Fruit fly (Drosophila melanogaster) whole organism, embryonic: ENCODE measurements around the gene caup.

ENCODE experiments used
- Antp ChIP-seq: fragments of 200-800 bp; sonication (Bioruptor generic); optimal IDR thresholded peaks from 3 replicates; lab custom pipeline; 2016; ENCODE audit warnings: missing biosample characterization, missing genetic modification characterization
- CG12071 ChIP-seq: fragments of 200-800 bp; sonication (Bioruptor generic); optimal IDR thresholded peaks from 3 replicates; lab custom pipeline; 2018; ENCODE audit warnings: missing biosample characterization, mild to moderate bottlenecking, missing genetic modification characterization
- CG13424 ChIP-seq: fragments of 200-800 bp; sonication (Bioruptor generic); optimal IDR thresholded peaks from 2 replicates; lab custom pipeline; 2019; ENCODE audit warnings: missing biosample characterization, mild to moderate bottlenecking, missing genetic modification characterization, moderate library complexity
- CG13894 ChIP-seq: fragments of 200-800 bp; sonication (Bioruptor generic); optimal IDR thresholded peaks from 3 replicates; lab custom pipeline; 2018; ENCODE audit warnings: missing biosample characterization, mild to moderate bottlenecking, missing genetic modification characterization, moderate library complexity
- CG14050 ChIP-seq: fragments of 200-800 bp; sonication (Bioruptor generic); IDR thresholded peaks from 3 replicates; pipeline ENCODE4 v1.3.6; 2022; ENCODE audit warnings: missing biosample characterization, missing genetic modification characterization
- CG14667 ChIP-seq: fragments of 200-800 bp; sonication (Bioruptor generic); IDR thresholded peaks from 2 replicates; pipeline ENCODE4 v1.3.6; 2022; ENCODE audit warnings: missing biosample characterization, missing genetic modification characterization
- CG17361 ChIP-seq: fragments of 200-800 bp; sonication (Bioruptor generic); IDR thresholded peaks from 3 replicates; pipeline ENCODE4 v1.3.6; 2022; ENCODE audit warnings: missing biosample characterization, missing genetic modification characterization
- CG17385 ChIP-seq: fragments of 200-800 bp; sonication (Bioruptor generic); optimal IDR thresholded peaks from 3 replicates; lab custom pipeline; 2018; ENCODE audit warnings: missing biosample characterization, mild to moderate bottlenecking, missing genetic modification characterization
- CG17612 ChIP-seq: fragments of 200-800 bp; sonication (Bioruptor generic); IDR thresholded peaks from 2 replicates; pipeline ENCODE4 v1.3.6; 2022; ENCODE audit warnings: missing biosample characterization, missing genetic modification characterization
- CG1792 ChIP-seq: fragments of 200-800 bp; sonication (Bioruptor generic); optimal IDR thresholded peaks from 2 replicates; lab custom pipeline; 2016; ENCODE audit warnings: missing biosample characterization, missing genetic modification characterization
- CG2116 ChIP-seq: fragments of 200-800 bp; sonication (Bioruptor generic); optimal IDR thresholded peaks from 3 replicates; lab custom pipeline; 2018; ENCODE audit warnings: missing biosample characterization, mild to moderate bottlenecking, missing genetic modification characterization
- CG2120 ChIP-seq: fragments of 200-800 bp; sonication (Bioruptor generic); optimal IDR thresholded peaks from 3 replicates; lab custom pipeline; 2016; ENCODE audit warnings: missing biosample characterization, missing genetic modification characterization
- CG2129 ChIP-seq: fragments of 200-800 bp; sonication (Bioruptor generic); IDR thresholded peaks from 2 replicates; pipeline ENCODE4 v1.3.6; 2022; ENCODE audit warnings: missing biosample characterization, missing genetic modification characterization; ENCODE audit not compliant: partially characterized antibody
- CG34422 ChIP-seq: fragments of 200-800 bp; sonication (Bioruptor generic); IDR thresholded peaks from 3 replicates; pipeline ENCODE4 v1.3.6; 2022; ENCODE audit warnings: missing biosample characterization, missing genetic modification characterization
- CG4328 ChIP-seq: fragments of 200-800 bp; sonication (Bioruptor generic); optimal IDR thresholded peaks from 3 replicates; lab custom pipeline; 2017; ENCODE audit warnings: missing biosample characterization, missing genetic modification reagents, missing genetic modification characterization
- CG4730 ChIP-seq: fragments of 200-800 bp; sonication (Bioruptor generic); IDR thresholded peaks from 2 replicates; pipeline ENCODE4 v1.3.6; 2022; ENCODE audit warnings: missing biosample characterization, missing genetic modification characterization
- CG4854 ChIP-seq: fragments of 200-800 bp; sonication (Bioruptor generic); optimal IDR thresholded peaks from 2 replicates; lab custom pipeline; 2016; ENCODE audit warnings: missing biosample characterization, missing genetic modification characterization, inconsistent platforms
- CG5180 ChIP-seq: fragments of 200-800 bp; sonication (Bioruptor generic); optimal IDR thresholded peaks from 3 replicates; lab custom pipeline; 2017; ENCODE audit warnings: missing biosample characterization, missing genetic modification characterization, mild to moderate bottlenecking, moderate library complexity, missing genetic modification reagents
- CG6175 ChIP-seq: fragments of 200-800 bp; sonication (Bioruptor generic); IDR thresholded peaks from 3 replicates; pipeline ENCODE4 v1.3.6; 2022; ENCODE audit warnings: missing biosample characterization, missing genetic modification characterization
- CG7271 ChIP-seq: fragments of 200-800 bp; sonication (Bioruptor generic); optimal IDR thresholded peaks from 2 replicates; lab custom pipeline; 2018; ENCODE audit warnings: missing biosample characterization, mild to moderate bottlenecking, missing genetic modification characterization, moderate library complexity
- CG7963 ChIP-seq: fragments of 200-800 bp; sonication (Bioruptor generic); IDR thresholded peaks from 3 replicates; pipeline ENCODE4 v1.3.6; 2022; ENCODE audit warnings: missing biosample characterization, missing genetic modification characterization; ENCODE audit not compliant: partially characterized antibody
- CG8290 ChIP-seq, 3 experiments: fragments of 200-800 bp; sonication (Bioruptor generic); optimal IDR thresholded peaks; 2 replicates each; lab custom pipeline; 2016 to 2019; ENCODE audit warnings: missing biosample characterization in 3 of 3, missing genetic modification characterization in 3 of 3, mild to moderate bottlenecking in 2 of 3, moderate library complexity in 1 of 3
- CG8924 ChIP-seq: fragments of 200-800 bp; optimal IDR thresholded peaks from 3 replicates; lab custom pipeline; 2019; ENCODE audit warnings: missing biosample characterization, mild to moderate bottlenecking, missing genetic modification characterization, moderate library complexity
- CG9727 ChIP-seq: fragments of 200-800 bp; sonication (Bioruptor generic); optimal IDR thresholded peaks from 3 replicates; lab custom pipeline; 2017; ENCODE audit warnings: missing biosample characterization, mild to moderate bottlenecking, missing genetic modification characterization
- CTCF ChIP-seq: fragments of 200-800 bp; sonication (Bioruptor generic); optimal IDR thresholded peaks from 2 replicates; lab custom pipeline; 2017; ENCODE audit warnings: missing biosample characterization, mild to moderate bottlenecking, missing genetic modification characterization, moderate library complexity
- Dbx ChIP-seq: fragments of 200-800 bp; sonication (Bioruptor generic); IDR thresholded peaks from 3 replicates; pipeline ENCODE4 v1.3.6; 2022; ENCODE audit warnings: missing biosample characterization, missing genetic modification characterization
- Ets97D ChIP-seq: fragments of 200-800 bp; sonication (Bioruptor generic); optimal IDR thresholded peaks from 3 replicates; lab custom pipeline; 2016; ENCODE audit warnings: missing biosample characterization, missing genetic modification characterization
- HLH54F ChIP-seq: fragments of 200-800 bp; sonication (Bioruptor generic); optimal IDR thresholded peaks from 3 replicates; lab custom pipeline; 2016; ENCODE audit warnings: missing biosample characterization, missing genetic modification characterization
- HLHmδ ChIP-seq: fragments of 200-800 bp; sonication (Bioruptor generic); optimal IDR thresholded peaks from 2 replicates; lab custom pipeline; 2018; ENCODE audit warnings: missing biosample characterization, mild to moderate bottlenecking, missing genetic modification characterization, moderate library complexity
- Lim3 ChIP-seq: fragments of 200-800 bp; sonication (Bioruptor generic); IDR thresholded peaks from 2 replicates; pipeline ENCODE4 v1.3.6; 2022; ENCODE audit warnings: missing biosample characterization, missing genetic modification characterization
- Mrtf ChIP-seq: fragments of 200-800 bp; sonication (Bioruptor generic); IDR thresholded peaks from 3 replicates; pipeline ENCODE4 v1.3.6; 2022; ENCODE audit warnings: missing biosample characterization, missing genetic modification characterization
- NK7.1 ChIP-seq: fragments of 200-800 bp; sonication (Bioruptor generic); optimal IDR thresholded peaks from 3 replicates; lab custom pipeline; 2016; ENCODE audit warnings: missing biosample characterization, missing genetic modification characterization
- Pdp1 ChIP-seq, 2 experiments: fragments of 200-800 bp; sonication (Bioruptor generic); optimal IDR thresholded peaks; 3 replicates each; lab custom pipeline; 2016; ENCODE audit warnings: missing biosample characterization in 2 of 2, missing genetic modification characterization in 2 of 2, mild to moderate bottlenecking in 1 of 2, moderate library complexity in 1 of 2
- Poxn ChIP-seq: fragments of 200-800 bp; sonication (Bioruptor generic); IDR thresholded peaks from 2 replicates; pipeline ENCODE4 v1.3.6; 2022; ENCODE audit warnings: missing biosample characterization, missing genetic modification characterization
- Sry-δ ChIP-seq: fragments of 200-800 bp; sonication (Bioruptor generic); optimal IDR thresholded peaks from 2 replicates; lab custom pipeline; 2016; ENCODE audit warnings: missing biosample characterization, missing genetic modification characterization
- abd-A ChIP-seq: fragments of 200-800 bp; sonication (Bioruptor generic); optimal IDR thresholded peaks from 3 replicates; lab custom pipeline; 2019; ENCODE audit warnings: missing biosample characterization, mild to moderate bottlenecking, missing genetic modification characterization, moderate library complexity
- az2 ChIP-seq: fragments of 200-800 bp; sonication (Bioruptor generic); optimal IDR thresholded peaks from 3 replicates; lab custom pipeline; 2016; ENCODE audit warnings: missing biosample characterization, missing genetic modification characterization
- br ChIP-seq: fragments of >200 bp; optimal IDR thresholded peaks from 2 replicates; lab custom pipeline; 2017
- cato ChIP-seq: fragments of 200-800 bp; sonication (Bioruptor generic); optimal IDR thresholded peaks from 2 replicates; lab custom pipeline; 2016; ENCODE audit warnings: missing biosample characterization, missing genetic modification characterization, borderline replicate concordance
- fd64A ChIP-seq: fragments of 200-800 bp; sonication (Bioruptor generic); optimal IDR thresholded peaks from 3 replicates; lab custom pipeline; 2018; ENCODE audit warnings: missing biosample characterization, mild to moderate bottlenecking, missing genetic modification characterization
- gcm ChIP-seq: fragments of 200-800 bp; sonication (Bioruptor generic); optimal IDR thresholded peaks from 2 replicates; lab custom pipeline; 2019; ENCODE audit warnings: missing biosample characterization, mild to moderate bottlenecking, missing genetic modification characterization, moderate library complexity
- gro ChIP-seq: fragments of 200-800 bp; sonication (Bioruptor generic); optimal IDR thresholded peaks from 2 replicates; lab custom pipeline; 2016; ENCODE audit warnings: missing biosample characterization, missing genetic modification characterization
- lab ChIP-seq: fragments of 200-800 bp; sonication (Bioruptor generic); optimal IDR thresholded peaks from 3 replicates; lab custom pipeline; 2017; ENCODE audit warnings: missing biosample characterization, missing genetic modification characterization, mild to moderate bottlenecking, moderate library complexity, missing genetic modification reagents
- pzg ChIP-seq: fragments of 200-800 bp; sonication (Bioruptor generic); optimal IDR thresholded peaks from 3 replicates; lab custom pipeline; 2018; ENCODE audit warnings: missing biosample characterization, mild to moderate bottlenecking, missing genetic modification characterization, moderate library complexity
- sim ChIP-seq: fragments of 200-800 bp; sonication (Bioruptor generic); IDR thresholded peaks from 2 replicates; pipeline ENCODE4 v1.3.6; 2022; ENCODE audit warnings: missing biosample characterization, missing genetic modification characterization
- slp2 ChIP-seq: fragments of 200-800 bp; sonication (Bioruptor generic); optimal IDR thresholded peaks from 2 replicates; lab custom pipeline; 2016; ENCODE audit warnings: missing biosample characterization, missing genetic modification characterization
- sna ChIP-seq: fragments of 200-800 bp; sonication (Bioruptor generic); IDR thresholded peaks from 2 replicates; pipeline ENCODE4 v1.3.6; 2022; ENCODE audit warnings: missing biosample characterization, missing genetic modification characterization; ENCODE audit not compliant: partially characterized antibody
- ssp ChIP-seq: fragments of 200-800 bp; sonication (Bioruptor generic); IDR thresholded peaks from 2 replicates; pipeline ENCODE4 v1.3.6; 2022; ENCODE audit warnings: missing biosample characterization, missing genetic modification characterization
- sug ChIP-seq: fragments of 200-800 bp; optimal IDR thresholded peaks from 2 replicates; lab custom pipeline; 2019; ENCODE audit warnings: missing biosample characterization, mild to moderate bottlenecking, missing genetic modification characterization, moderate library complexity
- trem ChIP-seq: fragments of 200-800 bp; optimal IDR thresholded peaks from 3 replicates; lab custom pipeline; 2019; ENCODE audit warnings: missing biosample characterization, mild to moderate bottlenecking, missing genetic modification characterization, moderate library complexity
- twi ChIP-seq: fragments of 200-800 bp; optimal IDR thresholded peaks from 2 replicates; lab custom pipeline; 2019; ENCODE audit warnings: missing biosample characterization, mild to moderate bottlenecking, missing genetic modification characterization, moderate library complexity

The caup gene

dm6 chr3L:12572366-12572765 is 37.1 kb upstream of the caup start, which contains the start of gene sowah (continued):
- TF ChIP-seq Dbx (peak; percentile 49; the same call in 1 of the 3 replicates), twi (peak; percentile 45), Mrtf (no peak), CG17612 (no peak), HLHmδ (GFP tag; lab: Kevin White, UChicago) (peak; percentile 30), gro (GFP tag; lab: Kevin White, UChicago) (peak; percentile 50), CG1792 (peak; percentile 38), CG13424 (tag; lab: Kevin White, UChicago) (peak; percentile 34), CG17361 (peak; percentile 69), CG4730 (GFP tag; lab: Robert Waterston, UW) (no peak), sna (GFP tag; lab: Robert Waterston, UW) (no peak), CG5180 (GFP tag; lab: Kevin White, UChicago) (peak; percentile 18), az2 (peak; percentile 5), CG14050 (GFP tag; lab: Robert Waterston, UW) (peak; percentile 12; the same call in 1 of the 3 replicates), br (lab: Kevin White, UChicago) (no peak), CG9727 (GFP tag; lab: Kevin White, UChicago) (peak; percentile 37), HLH54F (peak; percentile 55), ssp (GFP tag; lab: Robert Waterston, UW) (0 out of 2 replicates have a peak, but pooled peaks have one; percentile 6), CG17385 (GFP tag; lab: Kevin White, UChicago) (no peak), CG6175 (GFP tag; lab: Robert Waterston, UW) (no peak), cato (GFP tag; lab: Kevin White, UChicago) (peak; percentile 13), CG2120 (GFP tag; lab: Kevin White, UChicago) (peak; percentile 57), CG14667 (GFP tag; lab: Robert Waterston, UW) (no peak), Ets97D (GFP tag; lab: Kevin White, UChicago) (peak; percentile 77), CG4854 (GFP tag; lab: Kevin White, UChicago) (peak; percentile 28), Poxn (GFP tag; lab: Robert Waterston, UW) (no peak), Lim3 (GFP tag; lab: Robert Waterston, UW) (no peak), CG2129 (GFP tag; lab: Robert Waterston, UW) (no peak), CG7963 (no peak), CG2116 (GFP tag; lab: Kevin White, UChicago) (peak; percentile 26), CG4328 (no peak), abd-A (tag; lab: Kevin White, UChicago) (no peak), trem (tag; lab: Kevin White, UChicago) (peak; percentile 69), Sry-δ (GFP tag; lab: Kevin White, UChicago) (peak; percentile 52), lab (peak; percentile 37), CG13894 (peak; percentile 47), NK7.1 (GFP tag; lab: Kevin White, UChicago) (peak; percentile 19), CTCF (GFP tag; lab: Kevin White, UChicago) (peak; percentile 45), CG8290 (GFP tag; optimal IDR thresholded peaks at IDR 0.05; lab: Kevin White, UChicago) (peak; percentile 71), CG8290 (tag; optimal IDR thresholded peaks at IDR 0.05; lab: Kevin White, UChicago) (peak in 1 of 2 experiments; percentile 81), CG8924 (tag; lab: Kevin White, UChicago) (peak; percentile 45), fd64A (GFP tag; lab: Kevin White, UChicago) (no peak), sim (GFP tag; lab: Robert Waterston, UW) (no peak), slp2 (GFP tag; lab: Kevin White, UChicago) (peak; percentile 25), sug (tag; lab: Kevin White, UChicago) (peak; percentile 55), CG34422 (GFP tag; lab: Robert Waterston, UW) (peak; percentile 68), Pdp1 (GFP tag; optimal IDR thresholded peaks at IDR 0.05; lab: Kevin White, UChicago) (peak; percentile 40 to 44), CG7271 (tag; lab: Kevin White, UChicago) (peak; percentile 42), Antp (GFP tag; lab: Kevin White, UChicago) (peak; percentile 27), gcm (no peak), pzg (GFP tag; lab: Kevin White, UChicago) (peak; percentile 84), CG12071 (GFP tag; lab: Kevin White, UChicago) (no peak)
